Fruit fly (Drosophila melanogaster): ENCODE measurements around the gene CG33642.

CG33642 gene

DNA sequence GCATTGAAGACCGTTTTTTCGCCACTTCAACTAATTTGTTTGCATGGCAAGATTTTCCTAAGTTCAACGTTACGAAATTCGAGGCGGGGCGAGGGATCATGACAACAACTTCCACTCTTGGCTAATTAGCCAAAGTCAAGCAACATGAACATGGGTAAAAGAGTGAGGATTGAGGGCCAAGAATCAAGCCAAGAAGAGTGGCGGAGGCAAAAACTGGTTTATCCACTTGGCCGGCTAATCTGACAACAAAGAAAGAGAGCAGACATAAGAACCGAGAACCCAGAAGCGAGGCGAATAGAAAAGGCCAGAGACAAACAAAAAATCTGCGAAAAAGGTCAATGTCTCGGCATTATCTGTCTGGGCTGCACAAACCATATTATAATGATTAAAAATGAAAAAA lies 22.9 kb downstream of the CG33642 start:
- no peak for TF ChIP-seq B-H2 (GFP tag; optimal IDR thresholded peaks at IDR 0.05)
- no peak for TF ChIP-seq Nf-YB (GFP tag; optimal IDR thresholded peaks at IDR 0.05)
- TF ChIP-seq NC2α (GFP tag; optimal IDR thresholded peaks at IDR 0.05) = no peak
- TF ChIP-seq Vsx1 (GFP tag; optimal IDR thresholded peaks at IDR 0.05) = peak; percentile 72
- TF ChIP-seq inv (GFP tag; IDR thresholded peaks at IDR 0.05; ENCODE audit: partially characterized antibody) = no peak
- TF ChIP-seq Scr (GFP tag; IDR thresholded peaks at IDR 0.05; ENCODE audit: partially characterized antibody) = no peak
- TF ChIP-seq lmd (GFP tag; IDR thresholded peaks at IDR 0.05) = no peak
- TF ChIP-seq chinmo (GFP tag; IDR thresholded peaks at IDR 0.05; ENCODE audit: partially characterized antibody) = peak; percentile 68; the same call in 1 of the 4 replicates

DNA sequence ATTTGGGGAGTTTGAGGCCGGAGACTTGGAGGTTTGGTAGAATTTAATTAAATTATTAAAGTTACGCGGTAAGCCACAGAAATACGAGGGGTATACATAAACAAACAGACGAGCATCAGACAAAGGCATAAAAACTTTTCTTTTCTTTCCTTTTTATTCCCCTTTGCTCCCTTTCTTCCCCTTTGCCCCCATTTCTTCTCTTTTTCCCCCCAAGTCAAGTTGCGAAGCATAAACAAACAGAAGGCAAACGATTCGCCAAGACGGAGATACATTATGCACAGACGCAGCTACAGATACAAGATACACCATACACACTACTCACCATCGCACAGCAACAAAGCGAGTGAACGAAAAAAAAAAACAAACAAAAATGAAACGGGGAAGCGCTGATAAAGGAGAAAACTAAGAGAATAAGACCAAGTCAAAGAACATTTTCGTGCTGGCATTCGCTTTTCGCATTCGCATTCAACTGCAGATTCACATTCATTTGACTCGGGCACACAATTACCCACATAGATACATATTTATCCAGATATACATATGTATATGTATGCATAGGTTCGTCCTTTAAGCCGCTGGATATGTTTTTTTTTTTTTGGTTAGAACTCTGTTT lies 24.9 kb downstream of the CG33642 start:
- TF ChIP-seq B-H1 (GFP tag; IDR thresholded peaks at IDR 0.05) (no peak), CG4360 (GFP tag; IDR thresholded peaks at IDR 0.05) (0 out of 2 replicates have a peak, but pooled peaks have one; percentile 11), sob (GFP tag; IDR thresholded peaks at IDR 0.05) (0 out of 2 replicates have a peak, but pooled peaks have one; percentile 7), CG7372 (GFP tag; IDR thresholded peaks at IDR 0.05) (no peak), CG17802 (tag; optimal IDR thresholded peaks at IDR 0.05) (no peak), ssp (GFP tag; IDR thresholded peaks at IDR 0.05) (no peak), nom (GFP tag; optimal IDR thresholded peaks at IDR 0.05) (peak; percentile 22), Hr51 (GFP tag; optimal IDR thresholded peaks at IDR 0.05) (no peak), CG7357 (GFP tag; IDR thresholded peaks at IDR 0.05) (0 out of 3 replicates have a peak, but pooled peaks have one; percentile 30), CG2199 (GFP tag; IDR thresholded peaks at IDR 0.05) (peak; percentile 62; the same call in 1 of the 3 replicates), chinmo (GFP tag; IDR thresholded peaks at IDR 0.05; ENCODE audit: partially characterized antibody) (no peak), CG1647 (GFP tag; optimal IDR thresholded peaks at IDR 0.05) (no peak), crol (GFP tag; IDR thresholded peaks at IDR 0.05) (peak; percentile 74)

DNA sequence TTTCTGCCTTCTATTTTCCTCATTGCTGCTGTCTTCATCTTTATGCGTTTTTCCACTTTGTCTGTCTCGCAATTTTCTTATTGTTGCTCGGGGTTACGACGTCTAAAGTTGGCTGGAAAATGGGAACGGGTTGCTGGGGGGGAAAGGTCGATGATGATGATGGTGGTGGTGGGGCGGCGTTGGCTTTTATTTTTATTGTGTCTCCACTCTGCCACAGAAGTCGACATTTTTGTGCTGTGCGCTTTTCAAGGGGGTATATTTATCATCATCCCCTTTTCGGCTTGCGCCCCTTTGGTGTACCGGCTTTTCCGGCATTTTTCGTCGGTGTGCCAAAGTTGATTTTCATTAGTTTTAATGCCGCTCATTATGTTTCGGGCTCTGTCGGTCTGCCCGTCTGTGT lies 25.6 kb downstream of the CG33642 start:
- TF ChIP-seq sr (GFP tag; IDR thresholded peaks at IDR 0.05) (no peak), crol (GFP tag; IDR thresholded peaks at IDR 0.05) (peak; percentile 75), nerfin-1 (tag; optimal IDR thresholded peaks at IDR 0.05) (peak; percentile 67), tup (GFP tag; optimal IDR thresholded peaks at IDR 0.05) (no peak), CG7271 (tag; optimal IDR thresholded peaks at IDR 0.05) (no peak), Hr39 (optimal IDR thresholded peaks at IDR 0.05) (no peak), Camta (GFP tag; optimal IDR thresholded peaks at IDR 0.05) (no peak), pan (optimal IDR thresholded peaks at IDR 0.05) (no peak), pan (GFP tag; optimal IDR thresholded peaks at IDR 0.05 in 1 of 2, IDR thresholded peaks at IDR 0.05 in 1 of 2) (no peak), CG8290 (GFP tag; optimal IDR thresholded peaks at IDR 0.05) (no peak), CG8290 (tag; optimal IDR thresholded peaks at IDR 0.05) (no peak), sd (tag; optimal IDR thresholded peaks at IDR 0.05) (peak; percentile 37), onecut (GFP tag; IDR thresholded peaks at IDR 0.05) (peak; percentile 30; the same call in 1 of the 2 replicates), lmd (GFP tag; IDR thresholded peaks at IDR 0.05) (no peak), so (GFP tag; IDR thresholded peaks at IDR 0.05) (no peak), Spps (tag; optimal IDR thresholded peaks at IDR 0.05) (no peak), CG2116 (GFP tag; optimal IDR thresholded peaks at IDR 0.05) (no peak), CG13287 (GFP tag; IDR thresholded peaks at IDR 0.05; ENCODE audit: partially characterized antibody) (no peak), Atf6 (GFP tag; IDR thresholded peaks at IDR 0.05) (no peak), nmo (GFP tag; optimal IDR thresholded peaks at IDR 0.05) (no peak), CG11695 (GFP tag; IDR thresholded peaks at IDR 0.05) (0 out of 3 replicates have a peak, but pooled peaks have one; percentile 10), psq (GFP tag; optimal IDR thresholded peaks at IDR 0.05) (no peak), Ravus (GFP tag; IDR thresholded peaks at IDR 0.05) (no peak), da (GFP tag; optimal IDR thresholded peaks at IDR 0.05) (no peak), CG7839 (tag; optimal IDR thresholded peaks at IDR 0.05) (no peak), CG11398 (GFP tag; optimal IDR thresholded peaks at IDR 0.05) (no peak), Ada2b (GFP tag; IDR thresholded peaks at IDR 0.05) (no peak), CG10267 (tag; optimal IDR thresholded peaks at IDR 0.05) (no peak), Gug (GFP tag; IDR thresholded peaks at IDR 0.05) (no peak), ranshi (GFP tag; IDR thresholded peaks at IDR 0.05) (peak; percentile 17; the same call in 1 of the 2 replicates)

All from whole organism, embryonic.